Fruit fly (Drosophila melanogaster) whole organism, embryonic: Measurements from ENCODE around the gene CG11085.

ENCODE experiments used
- Bgb ChIP-seq: fragments of 200-800 bp; sonication (Bioruptor generic); IDR thresholded peaks from 2 replicates; pipeline ENCODE4 v1.3.6; 2022; ENCODE audit warnings: missing biosample characterization, missing genetic modification characterization; ENCODE audit not compliant: partially characterized antibody
- C15 ChIP-seq: fragments of 200-800 bp; sonication (Bioruptor generic); IDR thresholded peaks from 3 replicates; pipeline ENCODE4 v1.3.6; 2022; ENCODE audit warnings: missing biosample characterization, missing genetic modification characterization
- CG10147 ChIP-seq: fragments of 200-800 bp; sonication (Bioruptor generic); optimal IDR thresholded peaks from 2 replicates; lab custom pipeline; 2019; ENCODE audit warnings: missing biosample characterization, mild to moderate bottlenecking, missing genetic modification characterization, moderate library complexity
- CG10321 ChIP-seq: fragments of 200-800 bp; sonication (Bioruptor generic); IDR thresholded peaks from 2 replicates; pipeline ENCODE4 v1.3.6; 2022; ENCODE audit warnings: missing biosample characterization, missing genetic modification characterization
- CG10654 ChIP-seq: fragments of 200-800 bp; sonication (Bioruptor generic); optimal IDR thresholded peaks from 2 replicates; lab custom pipeline; 2016; ENCODE audit warnings: missing biosample characterization, missing genetic modification characterization
- CG18262 ChIP-seq: fragments of 200-800 bp; optimal IDR thresholded peaks from 3 replicates; lab custom pipeline; 2019; ENCODE audit warnings: missing biosample characterization, mild to moderate bottlenecking, missing genetic modification characterization, moderate library complexity
- CG18476 ChIP-seq: fragments of 200-800 bp; sonication (Bioruptor generic); optimal IDR thresholded peaks from 2 replicates; lab custom pipeline; 2016; ENCODE audit warnings: missing biosample characterization, mild to moderate bottlenecking, missing genetic modification characterization
- CG3065 ChIP-seq: fragments of 200-800 bp; sonication (Bioruptor generic); optimal IDR thresholded peaks from 2 replicates; lab custom pipeline; 2016; ENCODE audit warnings: missing biosample characterization, missing genetic modification characterization
- CG34224 ChIP-seq: fragments of 200-800 bp; sonication (Bioruptor generic); IDR thresholded peaks from 3 replicates; pipeline ENCODE4 v1.3.6; 2022; ENCODE audit warnings: missing biosample characterization, missing genetic modification characterization; ENCODE audit not compliant: partially characterized antibody
- CG4328 ChIP-seq: fragments of 200-800 bp; sonication (Bioruptor generic); optimal IDR thresholded peaks from 3 replicates; lab custom pipeline; 2017; ENCODE audit warnings: missing biosample characterization, missing genetic modification reagents, missing genetic modification characterization
- CG4617 ChIP-seq: fragments of 200-800 bp; sonication (Bioruptor generic); optimal IDR thresholded peaks from 3 replicates; lab custom pipeline; 2016; ENCODE audit warnings: missing biosample characterization, missing genetic modification characterization, borderline replicate concordance
- CG4854 ChIP-seq: fragments of 200-800 bp; sonication (Bioruptor generic); optimal IDR thresholded peaks from 2 replicates; lab custom pipeline; 2016; ENCODE audit warnings: missing biosample characterization, missing genetic modification characterization, inconsistent platforms
- CG6175 ChIP-seq: fragments of 200-800 bp; sonication (Bioruptor generic); IDR thresholded peaks from 3 replicates; pipeline ENCODE4 v1.3.6; 2022; ENCODE audit warnings: missing biosample characterization, missing genetic modification characterization
- CG6813 ChIP-seq: fragments of 200-800 bp; sonication (Bioruptor generic); optimal IDR thresholded peaks from 2 replicates; lab custom pipeline; 2017; ENCODE audit warnings: missing biosample characterization, missing genetic modification characterization, mild to moderate bottlenecking, moderate library complexity, missing genetic modification reagents
- CG7963 ChIP-seq: fragments of 200-800 bp; sonication (Bioruptor generic); IDR thresholded peaks from 3 replicates; pipeline ENCODE4 v1.3.6; 2022; ENCODE audit warnings: missing biosample characterization, missing genetic modification characterization; ENCODE audit not compliant: partially characterized antibody
- CG8290 ChIP-seq, 3 experiments: fragments of 200-800 bp; sonication (Bioruptor generic); optimal IDR thresholded peaks; 2 replicates each; lab custom pipeline; 2016 to 2019; ENCODE audit warnings: missing biosample characterization in 3 of 3, missing genetic modification characterization in 3 of 3, mild to moderate bottlenecking in 2 of 3, moderate library complexity in 1 of 3
- D19A ChIP-seq: fragments of 200-800 bp; optimal IDR thresholded peaks from 3 replicates; lab custom pipeline; 2019; ENCODE audit warnings: missing biosample characterization, mild to moderate bottlenecking, missing genetic modification characterization, moderate library complexity
- Dfd ChIP-seq, 2 experiments: fragments of >200 bp; optimal IDR thresholded peaks; 2 replicates each; lab custom pipeline; 2017; ENCODE audit warnings: missing biosample characterization in 2 of 2, missing genetic modification characterization in 2 of 2
- Dref ChIP-seq: fragments of 200-800 bp; sonication (Bioruptor generic); IDR thresholded peaks from 2 replicates; pipeline ENCODE4 v1.3.6; 2022; ENCODE audit warnings: missing biosample characterization, missing genetic modification characterization
- HLHmδ ChIP-seq: fragments of 200-800 bp; sonication (Bioruptor generic); optimal IDR thresholded peaks from 2 replicates; lab custom pipeline; 2018; ENCODE audit warnings: missing biosample characterization, mild to moderate bottlenecking, missing genetic modification characterization, moderate library complexity
- Hr3 ChIP-seq: fragments of 200-800 bp; sonication (Bioruptor generic); optimal IDR thresholded peaks from 3 replicates; lab custom pipeline; 2016; ENCODE audit warnings: missing biosample characterization, missing genetic modification characterization
- Hsf ChIP-seq: fragments of 200-800 bp; sonication (Bioruptor generic); optimal IDR thresholded peaks from 3 replicates; lab custom pipeline; 2016; ENCODE audit warnings: missing biosample characterization, missing genetic modification characterization
- Lhr ChIP-seq: fragments of 200-800 bp; sonication (Bioruptor generic); optimal IDR thresholded peaks from 3 replicates; lab custom pipeline; 2017; ENCODE audit warnings: mild to moderate bottlenecking, missing biosample characterization, missing genetic modification reagents, missing genetic modification characterization
- Lpt ChIP-seq: fragments of >200 bp; optimal IDR thresholded peaks from 2 replicates; lab custom pipeline; 2018; ENCODE audit warnings: missing biosample characterization, missing genetic modification characterization
- MBD-R2 ChIP-seq: fragments of 200-800 bp; sonication (Bioruptor generic); IDR thresholded peaks from 2 replicates; pipeline ENCODE4 v1.3.6; 2022; ENCODE audit warnings: missing biosample characterization, missing genetic modification characterization
- MESR4 ChIP-seq: fragments of 200-800 bp; sonication (Bioruptor generic); optimal IDR thresholded peaks from 2 replicates; lab custom pipeline; 2018; ENCODE audit warnings: missing biosample characterization, mild to moderate bottlenecking, missing genetic modification characterization, moderate library complexity
- Med ChIP-seq: fragments of 200-800 bp; sonication (Bioruptor generic); peaks from one replicate; lab custom pipeline; 2016; ENCODE audit warnings: missing biosample characterization, missing genetic modification characterization, mild to moderate bottlenecking, inconsistent platforms, moderate library complexity
- Nf-YC ChIP-seq: fragments of 200-800 bp; optimal IDR thresholded peaks from 3 replicates; lab custom pipeline; 2019; ENCODE audit warnings: missing biosample characterization, mild to moderate bottlenecking, missing genetic modification characterization, moderate library complexity
- Opbp ChIP-seq: fragments of 200-800 bp; sonication (Bioruptor generic); IDR thresholded peaks from 3 replicates; pipeline ENCODE4 v1.3.6; 2022; ENCODE audit warnings: missing biosample characterization, missing genetic modification characterization; ENCODE audit not compliant: partially characterized antibody
- Pdp1 ChIP-seq, 2 experiments: fragments of 200-800 bp; sonication (Bioruptor generic); optimal IDR thresholded peaks; 3 replicates each; lab custom pipeline; 2016; ENCODE audit warnings: missing biosample characterization in 2 of 2, missing genetic modification characterization in 2 of 2, mild to moderate bottlenecking in 1 of 2, moderate library complexity in 1 of 2
- Sin3A ChIP-seq: fragments of >200 bp; optimal IDR thresholded peaks from 2 replicates; lab custom pipeline; 2018
- Tbp ChIP-seq: fragments of >200 bp; optimal IDR thresholded peaks from 2 replicates; lab custom pipeline; 2018; ENCODE audit warnings: missing biosample characterization, missing genetic modification characterization
- ac ChIP-seq: fragments of 200-800 bp; sonication (Bioruptor generic); optimal IDR thresholded peaks from 3 replicates; lab custom pipeline; 2017; ENCODE audit warnings: missing biosample characterization, mild to moderate bottlenecking, missing genetic modification characterization
- ci ChIP-seq: fragments of 200-800 bp; sonication (Bioruptor generic); IDR thresholded peaks from 3 replicates; pipeline ENCODE4 v1.3.6; 2022; ENCODE audit warnings: missing biosample characterization, missing genetic modification characterization
- crol ChIP-seq: fragments of 200-800 bp; sonication (Bioruptor generic); IDR thresholded peaks from 2 replicates; pipeline ENCODE4 v1.3.6; 2022; ENCODE audit warnings: missing biosample characterization, missing genetic modification characterization
- dpn ChIP-seq, 2 experiments: fragments of 200-800 bp; sonication (Bioruptor generic); optimal IDR thresholded peaks; 3 replicates each; lab custom pipeline; 2016; ENCODE audit warnings: missing biosample characterization in 2 of 2, missing genetic modification characterization in 2 of 2
- emc ChIP-seq: fragments of 200-800 bp; sonication (Bioruptor generic); optimal IDR thresholded peaks from 2 replicates; lab custom pipeline; 2016; ENCODE audit warnings: missing biosample characterization, missing genetic modification characterization
- fru ChIP-seq: fragments of >200 bp; optimal IDR thresholded peaks from 2 replicates; lab custom pipeline; 2017
- gsb ChIP-seq: fragments of 200-800 bp; sonication (Bioruptor generic); IDR thresholded peaks from 2 replicates; pipeline ENCODE4 v1.3.6; 2022; ENCODE audit warnings: missing biosample characterization, missing genetic modification characterization
- h ChIP-seq: fragments of >200 bp; optimal IDR thresholded peaks from 2 replicates; lab custom pipeline; 2017
- kay ChIP-seq: fragments of 200-800 bp; sonication (Bioruptor generic); optimal IDR thresholded peaks from 2 replicates; lab custom pipeline; 2016; ENCODE audit warnings: missing biosample characterization, missing genetic modification characterization
- pho ChIP-seq: fragments of 200-800 bp; sonication (Bioruptor generic); optimal IDR thresholded peaks from 2 replicates; lab custom pipeline; 2016; ENCODE audit warnings: missing biosample characterization, missing genetic modification characterization
- pzg ChIP-seq: fragments of 200-800 bp; sonication (Bioruptor generic); optimal IDR thresholded peaks from 3 replicates; lab custom pipeline; 2018; ENCODE audit warnings: missing biosample characterization, mild to moderate bottlenecking, missing genetic modification characterization, moderate library complexity
- schlank ChIP-seq: fragments of 200-800 bp; sonication (Bioruptor generic); optimal IDR thresholded peaks from 2 replicates; lab custom pipeline; 2018; ENCODE audit warnings: missing biosample characterization, mild to moderate bottlenecking, missing genetic modification characterization
- sna ChIP-seq: fragments of 200-800 bp; sonication (Bioruptor generic); IDR thresholded peaks from 2 replicates; pipeline ENCODE4 v1.3.6; 2022; ENCODE audit warnings: missing biosample characterization, missing genetic modification characterization; ENCODE audit not compliant: partially characterized antibody
- sr ChIP-seq: fragments of 200-800 bp; sonication (Bioruptor generic); IDR thresholded peaks from 3 replicates; pipeline ENCODE4 v1.3.6; 2022; ENCODE audit warnings: missing biosample characterization, missing genetic modification characterization
- ssp ChIP-seq: fragments of 200-800 bp; sonication (Bioruptor generic); IDR thresholded peaks from 2 replicates; pipeline ENCODE4 v1.3.6; 2022; ENCODE audit warnings: missing biosample characterization, missing genetic modification characterization
- tna ChIP-seq: fragments of 200-800 bp; sonication (Bioruptor generic); IDR thresholded peaks from 2 replicates; pipeline ENCODE4 v1.3.6; 2022; ENCODE audit warnings: missing biosample characterization, missing genetic modification characterization; ENCODE audit not compliant: partially characterized antibody
- toy ChIP-seq: fragments of 200-800 bp; sonication (Bioruptor generic); IDR thresholded peaks from 2 replicates; pipeline ENCODE4 v1.3.6; 2022; ENCODE audit warnings: missing biosample characterization, missing genetic modification characterization
- zen ChIP-seq: fragments of 200-800 bp; sonication (Bioruptor generic); optimal IDR thresholded peaks from 3 replicates; lab custom pipeline; 2018; ENCODE audit warnings: missing biosample characterization, mild to moderate bottlenecking, missing genetic modification characterization, moderate library complexity

The CG11085 gene

DNA sequence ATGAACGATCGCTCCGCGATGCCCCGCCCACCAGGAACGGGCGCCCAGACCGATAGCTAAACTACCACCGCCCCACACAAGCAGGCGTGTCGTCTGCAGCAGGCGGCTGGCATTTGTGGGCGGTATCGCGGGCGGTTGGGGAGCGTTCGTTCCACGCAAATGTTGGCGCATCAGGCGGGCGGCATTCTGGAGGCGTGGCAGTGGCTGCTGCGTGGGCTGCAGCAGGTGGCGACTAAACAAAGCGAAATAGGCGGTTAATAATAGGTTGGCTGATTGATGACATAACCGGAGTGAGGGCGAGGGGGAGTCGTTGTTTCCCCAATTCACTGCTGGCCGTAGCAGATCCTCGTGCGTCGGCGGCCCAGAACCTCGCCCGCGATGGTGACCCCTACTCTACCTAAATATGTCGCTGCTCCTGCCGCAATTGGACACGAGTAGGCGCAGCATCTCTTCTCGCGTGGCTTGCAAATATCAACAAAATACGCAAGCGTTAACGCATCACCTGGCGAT, 21.0 kb upstream of the CG11085 start (continued):
- TF ChIP-seq Sin3A, result no peak
- no peak for TF ChIP-seq schlank (tag; lab: Kevin White, UChicago)
- no peak for TF ChIP-seq D19A
- no peak for TF ChIP-seq sna (GFP tag; lab: Robert Waterston, UW)
- peak in 1 of 2 experiments; percentile 98 for TF ChIP-seq Pdp1 (GFP tag; optimal IDR thresholded peaks at IDR 0.05; lab: Kevin White, UChicago)
- no peak for TF ChIP-seq kay (GFP tag; lab: Kevin White, UChicago)
- no peak for TF ChIP-seq CG18262 (tag; lab: Kevin White, UChicago)
- TF ChIP-seq HLHmδ (GFP tag; lab: Kevin White, UChicago), result no peak
- TF ChIP-seq CG3065 (GFP tag; lab: Kevin White, UChicago), result peak; percentile 14
- TF ChIP-seq CG4617 (GFP tag; lab: Kevin White, UChicago), result peak; percentile 26
- TF ChIP-seq sr (GFP tag; lab: Robert Waterston, UW), result peak; percentile 93
- TF ChIP-seq MBD-R2, result peak; percentile 40
- TF ChIP-seq dpn (GFP tag; optimal IDR thresholded peaks at IDR 0.05; lab: Kevin White, UChicago), result no peak
- TF ChIP-seq Lpt (GFP tag; lab: Kevin White, UChicago), result no peak
- TF ChIP-seq Bgb (GFP tag; lab: Robert Waterston, UW), result peak; percentile 16; the same call in 1 of the 2 replicates
- no peak for TF ChIP-seq Dref (GFP tag; lab: Robert Waterston, UW)
- no peak for TF ChIP-seq Hsf (GFP tag; lab: Kevin White, UChicago)
- no peak for TF ChIP-seq ac (GFP tag; lab: Kevin White, UChicago)
- no peak for TF ChIP-seq CG7963
- no peak for TF ChIP-seq C15
- no peak for TF ChIP-seq h (lab: Kevin White, UChicago)
- no peak for TF ChIP-seq Nf-YC (tag; lab: Kevin White, UChicago)
- TF ChIP-seq ci (GFP tag; lab: Robert Waterston, UW), result 0 out of 3 replicates have a peak, but pooled peaks have one; percentile 37
- no peak for TF ChIP-seq zen (tag; lab: Kevin White, UChicago)
- TF ChIP-seq pho (GFP tag; lab: Kevin White, UChicago), result no peak
- no peak for TF ChIP-seq CG10147 (GFP tag; lab: Kevin White, UChicago)
- TF ChIP-seq CG4328 (GFP tag; lab: Kevin White, UChicago), result no peak
- TF ChIP-seq MESR4, result peak; percentile 78
- no peak for TF ChIP-seq Dfd (GFP tag; optimal IDR thresholded peaks at IDR 0.05; lab: Kevin White, UChicago)
- no peak for TF ChIP-seq CG10321 (GFP tag; lab: Robert Waterston, UW)
- TF ChIP-seq fru, result no peak
- TF ChIP-seq toy (GFP tag; lab: Robert Waterston, UW), result no peak
- no peak for TF ChIP-seq emc (GFP tag; lab: Kevin White, UChicago)
- no peak for TF ChIP-seq CG4854 (GFP tag; lab: Kevin White, UChicago)
- TF ChIP-seq CG6813 (GFP tag; lab: Kevin White, UChicago), result no peak
- TF ChIP-seq CG6175, result no peak
- TF ChIP-seq ssp (GFP tag; lab: Robert Waterston, UW), result no peak
- no peak for TF ChIP-seq gsb (GFP tag; lab: Robert Waterston, UW)
- no peak for TF ChIP-seq Hr3 (GFP tag; lab: Kevin White, UChicago)
- TF ChIP-seq pzg (GFP tag; lab: Kevin White, UChicago), result peak; percentile 21
- no peak for TF ChIP-seq CG8290 (GFP tag; optimal IDR thresholded peaks at IDR 0.05; lab: Kevin White, UChicago)
- TF ChIP-seq CG8290 (tag; optimal IDR thresholded peaks at IDR 0.05; lab: Kevin White, UChicago), result peak in 1 of 2 experiments; percentile 26
- peak; percentile 65 for TF ChIP-seq Med (GFP tag; lab: Kevin White, UChicago)
- peak; percentile 36; the same call in 1 of the 3 replicates for TF ChIP-seq CG34224 (GFP tag; lab: Robert Waterston, UW)
- TF ChIP-seq crol (GFP tag; lab: Robert Waterston, UW), result peak; percentile 88
- no peak for TF ChIP-seq Opbp (GFP tag; lab: Robert Waterston, UW)
- TF ChIP-seq tna (GFP tag; lab: Robert Waterston, UW), result no peak
- TF ChIP-seq CG10654, result no peak
- no peak for TF ChIP-seq Lhr
- no peak for TF ChIP-seq Tbp (GFP tag; lab: Kevin White, UChicago)
- TF ChIP-seq CG18476 (GFP tag; lab: Kevin White, UChicago), result no peak
